Worm (Caenorhabditis elegans) whole organism, L1 larva: ENCODE measurements around the gene mltn-8.

ENCODE experiments used
- ceh-63 ChIP-seq: fragments of 200-800 bp; sonication (Bioruptor generic); optimal IDR thresholded peaks from 2 replicates; lab custom pipeline; 2018; ENCODE audit warnings: mild to moderate bottlenecking, missing genetic modification characterization, missing compliant biosample characterization
- ceh-8 ChIP-seq: fragments of 200-800 bp; sonication (Bioruptor generic); optimal IDR thresholded peaks from 2 replicates; lab custom pipeline; 2018; ENCODE audit warnings: mild to moderate bottlenecking, missing genetic modification characterization, moderate library complexity, missing compliant biosample characterization
- lin-15B ChIP-seq: fragments of 150-350 bp; sonication (generic microtip); optimal IDR thresholded peaks from 3 replicates; lab custom pipeline; 2014; ENCODE audit warnings: missing biosample characterization, missing genetic modification characterization
- lin-39 ChIP-seq: fragments of 150-350 bp; optimal IDR thresholded peaks from 2 replicates; lab custom pipeline; 2014; ENCODE audit warnings: missing biosample characterization, missing genetic modification reagents, missing genetic modification characterization
- mep-1 ChIP-seq: fragments of 150-350 bp; optimal IDR thresholded peaks from 2 replicates; lab custom pipeline; 2014; ENCODE audit warnings: missing biosample characterization, missing genetic modification characterization
- nhr-77 ChIP-seq: fragments of 150-350 bp; optimal IDR thresholded peaks from 2 replicates; lab custom pipeline; 2014; ENCODE audit warnings: missing biosample characterization, missing genetic modification characterization
- skn-1 ChIP-seq: fragments of 150-350 bp; optimal IDR thresholded peaks from 2 replicates; lab custom pipeline; 2014; ENCODE audit warnings: missing biosample characterization, missing genetic modification characterization

ce11 chrV:342346-342745, 37.7 kb downstream of the mltn-8 start:
- TF ChIP-seq lin-39 (tag; lab: Kevin White, UChicago) (no peak), mep-1 (tag; lab: Kevin White, UChicago) (no peak), ceh-8 (GFP tag; lab: Kevin White, UChicago) (no peak), lin-15B (tag; lab: Kevin White, UChicago) (no peak), ceh-63 (GFP tag; lab: Kevin White, UChicago) (no peak), skn-1 (tag; lab: Kevin White, UChicago) (no peak), nhr-77 (no peak)
